Fruit fly (Drosophila melanogaster) whole organism, adult: ENCODE results near the gene CG18265.

ENCODE experiments used
- CG12768 ChIP-seq: fragments of 200-800 bp; sonication (Bioruptor generic); optimal IDR thresholded peaks from 2 replicates; lab custom pipeline; 2017; ENCODE audit warnings: missing biosample characterization, missing genetic modification characterization, mild to moderate bottlenecking, moderate library complexity, missing genetic modification reagents
- CG14711 ChIP-seq: fragments of 200-800 bp; sonication (Bioruptor generic); optimal IDR thresholded peaks from 2 replicates; lab custom pipeline; 2018; ENCODE audit warnings: missing biosample characterization, mild to moderate bottlenecking, missing genetic modification characterization, moderate library complexity
- CG1620 ChIP-seq: fragments of 200-800 bp; sonication (Bioruptor generic); optimal IDR thresholded peaks from 2 replicates; lab custom pipeline; 2016; ENCODE audit warnings: missing biosample characterization, missing genetic modification characterization
- CG33017 ChIP-seq: fragments of 200-800 bp; sonication (Bioruptor generic); optimal IDR thresholded peaks from 2 replicates; lab custom pipeline; 2018; ENCODE audit warnings: missing biosample characterization, mild to moderate bottlenecking, missing genetic modification characterization, moderate library complexity
- CG7045 ChIP-seq: fragments of 200-800 bp; sonication (Bioruptor generic); optimal IDR thresholded peaks from 2 replicates; lab custom pipeline; 2017; ENCODE audit warnings: missing biosample characterization, mild to moderate bottlenecking, missing genetic modification characterization
- Crg-1 ChIP-seq: fragments of 200-800 bp; sonication (Bioruptor generic); optimal IDR thresholded peaks from 2 replicates; lab custom pipeline; 2016; ENCODE audit warnings: missing biosample characterization, missing genetic modification characterization
- bab1 ChIP-seq: fragments of 200-800 bp; sonication (Bioruptor generic); optimal IDR thresholded peaks from 3 replicates; lab custom pipeline; 2019; ENCODE audit warnings: missing biosample characterization, mild to moderate bottlenecking, missing genetic modification characterization, moderate library complexity
- cic ChIP-seq: fragments of 200-800 bp; sonication (Bioruptor generic); optimal IDR thresholded peaks from 2 replicates; lab custom pipeline; 2017; ENCODE audit warnings: missing biosample characterization, mild to moderate bottlenecking, missing genetic modification characterization, moderate library complexity
- cnc ChIP-seq, 2 experiments: fragments of >200 bp; optimal IDR thresholded peaks; 2 replicates each; lab custom pipeline; 2017
- kay ChIP-seq: fragments of 200-800 bp; sonication (Bioruptor generic); peaks from one replicate; lab custom pipeline; 2016; ENCODE audit warnings: missing biosample characterization, missing genetic modification characterization, borderline replicate concordance
- ovo ChIP-seq: fragments of 200-800 bp; sonication (Bioruptor generic); optimal IDR thresholded peaks from 2 replicates; lab custom pipeline; 2016; ENCODE audit warnings: missing biosample characterization, missing genetic modification characterization
- pad ChIP-seq: fragments of 200-800 bp; sonication (Bioruptor generic); optimal IDR thresholded peaks from 3 replicates; lab custom pipeline; 2017; ENCODE audit warnings: missing biosample characterization, missing genetic modification characterization, mild to moderate bottlenecking, moderate library complexity, missing genetic modification reagents

DNA sequence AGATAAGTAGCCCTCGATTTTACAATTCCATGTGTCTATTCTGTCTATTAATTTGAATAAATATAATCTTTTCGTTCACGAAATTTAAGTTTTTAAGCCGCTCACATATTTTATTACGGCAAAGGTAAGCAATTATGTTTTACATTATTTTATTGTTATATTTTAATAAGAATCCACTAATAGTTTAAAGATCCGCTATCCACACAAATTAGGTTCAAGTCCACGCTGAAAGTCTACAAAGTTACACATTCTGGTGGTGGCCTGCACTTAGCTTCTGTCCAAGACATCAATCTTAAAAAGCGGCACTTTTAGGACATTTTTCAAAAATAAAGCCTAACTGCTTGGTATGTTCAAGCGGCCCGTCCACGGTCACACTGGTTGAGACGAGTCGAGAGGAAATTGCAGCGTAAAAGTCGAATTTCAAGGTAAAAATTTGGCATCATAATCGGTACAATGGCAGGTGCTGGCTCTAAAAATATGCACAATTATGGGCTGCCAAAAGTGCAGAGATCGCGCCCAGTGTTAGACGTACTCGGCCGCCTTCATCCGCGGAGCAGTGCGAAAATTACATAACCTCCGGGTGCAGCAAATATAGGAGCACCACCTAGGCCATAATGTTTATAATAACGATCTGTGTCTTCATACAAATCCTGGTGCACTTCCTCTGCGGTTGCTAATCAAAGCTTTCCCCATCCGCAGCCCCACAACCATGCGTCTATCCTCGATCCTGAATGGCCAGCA is 35.7 kb downstream of the CG18265 start, which contains the start of the genes UQCR-Q and CG46525:
- TF ChIP-seq CG1620 (GFP tag; lab: Kevin White, UChicago): no peak
- no peak for TF ChIP-seq kay (GFP tag; lab: Kevin White, UChicago)
- TF ChIP-seq cic (GFP tag; lab: Kevin White, UChicago): no peak
- TF ChIP-seq bab1: peak; percentile 53
- TF ChIP-seq cnc (optimal IDR thresholded peaks at IDR 0.05; lab: Kevin White, UChicago): no peak
- TF ChIP-seq CG33017 (tag; lab: Kevin White, UChicago): no peak
- TF ChIP-seq CG7045 (GFP tag; lab: Kevin White, UChicago): no peak
- TF ChIP-seq Crg-1 (GFP tag; lab: Kevin White, UChicago): no peak
- TF ChIP-seq pad (GFP tag; lab: Kevin White, UChicago): no peak
- TF ChIP-seq CG12768 (GFP tag; lab: Kevin White, UChicago): no peak
- peak; percentile 3 for TF ChIP-seq CG14711
- TF ChIP-seq ovo (GFP tag; lab: Kevin White, UChicago): no peak
